Worm (Caenorhabditis elegans) whole organism, L4/young adult: ENCODE data around the gene lex-1.

ENCODE experiments used
- W03F9.2 ChIP-seq: fragments of 150-350 bp; optimal IDR thresholded peaks from 2 replicates; lab custom pipeline; 2014; ENCODE audit warnings: missing biosample characterization, missing genetic modification characterization
- dao-5 ChIP-seq: sonication (generic microtip); optimal IDR thresholded peaks from 2 replicates; lab custom pipeline; 2016; ENCODE audit warnings: missing genotype, missing genetic modification characterization, moderate library complexity, missing compliant biosample characterization
- him-1 ChIP-seq: sonication (generic microtip); optimal IDR thresholded peaks from 2 replicates; lab custom pipeline; 2016; ENCODE audit warnings: missing genotype, missing genetic modification reagents, missing genetic modification characterization, missing compliant biosample characterization

DNA sequence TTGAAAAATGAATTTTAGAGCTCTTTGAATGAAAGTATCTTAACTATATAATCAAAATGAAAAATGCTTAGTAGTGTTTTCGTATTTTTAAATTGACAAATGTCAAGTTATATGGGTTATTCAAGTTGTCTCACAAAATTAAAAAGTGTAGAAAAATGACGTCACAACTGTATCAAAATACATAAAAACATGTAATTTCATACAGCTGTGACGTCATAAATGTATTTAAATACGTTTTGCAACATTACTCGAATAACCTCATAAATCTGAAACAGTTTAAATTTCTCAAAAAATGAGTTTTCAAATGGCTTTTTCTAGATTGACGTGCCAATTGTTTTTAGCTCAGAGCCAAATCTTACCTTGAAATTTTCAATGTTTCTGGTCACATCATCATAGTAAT is 30.5 kb downstream of the lex-1 start:
- no peak for TF ChIP-seq W03F9.2 (tag; lab: Kevin White, UChicago)
- TF ChIP-seq him-1 (tag; lab: Kevin White, UChicago) = no peak
- TF ChIP-seq dao-5 = no peak
